Worm (Caenorhabditis elegans) whole organism, L3 larva: ENCODE data around the gene fmo-4.

Experiments
- R02D3.7 ChIP-seq: fragments of 150-350 bp; optimal IDR thresholded peaks from 2 replicates; lab custom pipeline; 2014; ENCODE audit warnings: missing biosample characterization, missing genetic modification characterization
- ZK546.5 ChIP-seq: sonication (generic microtip); optimal IDR thresholded peaks from 2 replicates; lab custom pipeline; 2017; ENCODE audit warnings: missing biosample characterization, missing genetic modification characterization
- aly-2 ChIP-seq: fragments of 150-350 bp; optimal IDR thresholded peaks from 2 replicates; lab custom pipeline; 2014; ENCODE audit warnings: missing biosample characterization, missing genetic modification characterization
- ama-1 ChIP-seq: fragments of 150-350 bp; optimal IDR thresholded peaks from 2 replicates; lab custom pipeline; 2018
- ceh-16 ChIP-seq: sonication (generic microtip); optimal IDR thresholded peaks from 2 replicates; lab custom pipeline; 2017; ENCODE audit warnings: missing biosample characterization, missing genetic modification characterization
- ceh-28 ChIP-seq: fragments of 150-350 bp; optimal IDR thresholded peaks from 2 replicates; lab custom pipeline; 2014; ENCODE audit warnings: missing biosample characterization, missing genetic modification reagents, missing genetic modification characterization
- ceh-82 ChIP-seq: fragments of 150-350 bp; optimal IDR thresholded peaks from 2 replicates; lab custom pipeline; 2014; ENCODE audit warnings: missing biosample characterization, missing genetic modification characterization
- ceh-9 ChIP-seq: sonication (generic microtip); optimal IDR thresholded peaks from 2 replicates; lab custom pipeline; 2018; ENCODE audit warnings: missing biosample characterization, missing genetic modification characterization
- daf-12 ChIP-seq: fragments of 150-350 bp; optimal IDR thresholded peaks from 2 replicates; lab custom pipeline; 2014; ENCODE audit warnings: missing biosample characterization, missing genetic modification reagents, missing genetic modification characterization
- egl-27 ChIP-seq: sonication (generic microtip); optimal IDR thresholded peaks from 4 replicates; lab custom pipeline; 2017; ENCODE audit warnings: missing biosample characterization, missing genetic modification reagents, missing genetic modification characterization
- egl-5 ChIP-seq: fragments of 150-350 bp; optimal IDR thresholded peaks from 2 replicates; lab custom pipeline; 2017; ENCODE audit warnings: missing biosample characterization, missing genetic modification reagents, missing genetic modification characterization, inconsistent platforms
- elt-1 ChIP-seq: fragments of 150-350 bp; optimal IDR thresholded peaks from 2 replicates; lab custom pipeline; 2014; ENCODE audit warnings: missing biosample characterization, missing genetic modification characterization
- elt-2 ChIP-seq: sonication (generic microtip); optimal IDR thresholded peaks from 2 replicates; lab custom pipeline; 2016; ENCODE audit warnings: missing genetic modification reagents, mild to moderate bottlenecking, missing genetic modification characterization, missing compliant biosample characterization
- elt-3 ChIP-seq, 3 experiments: fragments of 150-350 bp in 1 of 3; sonication (generic microtip) in 2 of 3; optimal IDR thresholded peaks; 2 replicates in 2 of 3; 4 replicates in 1 of 3; lab custom pipeline; 2014 to 2017; ENCODE audit warnings: missing biosample characterization in 3 of 3, missing genetic modification characterization in 3 of 3
- eor-1 ChIP-seq, 2 experiments: fragments of 150-350 bp; optimal IDR thresholded peaks; 2 replicates each; lab custom pipeline; 2014 to 2018; ENCODE audit warnings: missing biosample characterization in 2 of 2, missing genetic modification characterization in 2 of 2
- fkh-10 ChIP-seq: sonication (generic microtip); optimal IDR thresholded peaks from 2 replicates; lab custom pipeline; 2017; ENCODE audit warnings: missing biosample characterization, missing genetic modification reagents, missing genetic modification characterization
- fkh-2 ChIP-seq: fragments of 150-350 bp; optimal IDR thresholded peaks from 2 replicates; lab custom pipeline; 2014; ENCODE audit warnings: missing biosample characterization, missing genetic modification reagents, missing genetic modification characterization
- fos-1 ChIP-seq: fragments of 150-350 bp; optimal IDR thresholded peaks from 2 replicates; lab custom pipeline; 2014; ENCODE audit warnings: missing biosample characterization, missing genetic modification characterization
- hmg-11 ChIP-seq: sonication (generic microtip); optimal IDR thresholded peaks from 2 replicates; lab custom pipeline; 2016; ENCODE audit warnings: missing genetic modification characterization, missing compliant biosample characterization
- jun-1 ChIP-seq: fragments of 150-350 bp; optimal IDR thresholded peaks from 2 replicates; lab custom pipeline; 2014; ENCODE audit warnings: missing biosample characterization, missing genetic modification reagents, missing genetic modification characterization
- lin-15B ChIP-seq: fragments of 150-350 bp; optimal IDR thresholded peaks from 2 replicates; lab custom pipeline; 2014; ENCODE audit warnings: missing biosample characterization, missing genetic modification characterization
- lin-39 ChIP-seq: fragments of 150-350 bp; optimal IDR thresholded peaks from 2 replicates; lab custom pipeline; 2018; ENCODE audit warnings: missing biosample characterization, missing genetic modification reagents, missing genetic modification characterization
- lsy-12 ChIP-seq: sonication (generic microtip); optimal IDR thresholded peaks from 2 replicates; lab custom pipeline; 2016; ENCODE audit warnings: mild to moderate bottlenecking, missing genetic modification characterization, missing compliant biosample characterization
- mdl-1 ChIP-seq: fragments of 150-350 bp; optimal IDR thresholded peaks from 2 replicates; lab custom pipeline; 2014; ENCODE audit warnings: missing biosample characterization, missing genetic modification characterization
- mml-1 ChIP-seq: fragments of 150-350 bp; sonication (generic microtip); optimal IDR thresholded peaks from 3 replicates; lab custom pipeline; 2014; ENCODE audit warnings: missing biosample characterization, missing genetic modification characterization
- nfya-1 ChIP-seq: sonication (generic microtip); optimal IDR thresholded peaks from 2 replicates; lab custom pipeline; 2017; ENCODE audit warnings: missing genetic modification characterization, mild to moderate bottlenecking, missing compliant biosample characterization, antibody characterized with exemption, moderate library complexity; ENCODE audit not compliant: insufficient read depth
- nhr-11 ChIP-seq: fragments of 150-350 bp; optimal IDR thresholded peaks from 2 replicates; lab custom pipeline; 2014; ENCODE audit warnings: missing biosample characterization, missing genetic modification characterization
- nhr-12 ChIP-seq: fragments of 150-350 bp; optimal IDR thresholded peaks from 2 replicates; lab custom pipeline; 2014; ENCODE audit warnings: missing biosample characterization, missing genetic modification characterization
- nhr-23 ChIP-seq: fragments of 150-350 bp; optimal IDR thresholded peaks from 2 replicates; lab custom pipeline; 2014; ENCODE audit warnings: missing biosample characterization, missing genetic modification reagents, missing genetic modification characterization
- nhr-237 ChIP-seq: fragments of 150-350 bp; optimal IDR thresholded peaks from 2 replicates; lab custom pipeline; 2014; ENCODE audit warnings: missing biosample characterization, missing genetic modification characterization
- nhr-25 ChIP-seq: sonication (generic microtip); optimal IDR thresholded peaks from 2 replicates; lab custom pipeline; 2017; ENCODE audit warnings: missing biosample characterization, missing genetic modification characterization
- nhr-28 ChIP-seq: fragments of 150-350 bp; optimal IDR thresholded peaks from 2 replicates; lab custom pipeline; 2014; ENCODE audit warnings: missing biosample characterization, missing genetic modification characterization
- nhr-43 ChIP-seq: sonication (generic microtip); optimal IDR thresholded peaks from 2 replicates; lab custom pipeline; 2016; ENCODE audit warnings: mild to moderate bottlenecking, missing genetic modification characterization, missing compliant biosample characterization; ENCODE audit not compliant: poor library complexity, severe bottlenecking
- nhr-67 ChIP-seq: fragments of 150-350 bp; optimal IDR thresholded peaks from 2 replicates; lab custom pipeline; 2014; ENCODE audit warnings: missing biosample characterization, missing genetic modification characterization
- nhr-76 ChIP-seq: fragments of 150-350 bp; sonication (generic microtip); optimal IDR thresholded peaks from 5 replicates; lab custom pipeline; 2014; ENCODE audit warnings: missing biosample characterization, missing genetic modification characterization
- nhr-77 ChIP-seq: fragments of 150-350 bp; optimal IDR thresholded peaks from 2 replicates; lab custom pipeline; 2014; ENCODE audit warnings: missing biosample characterization, missing genetic modification characterization
- pha-4 ChIP-seq: fragments of 150-350 bp; optimal IDR thresholded peaks from 2 replicates; lab custom pipeline; 2014; ENCODE audit warnings: missing biosample characterization, missing genetic modification reagents, missing genetic modification characterization
- pqm-1 ChIP-seq: fragments of 150-350 bp; optimal IDR thresholded peaks from 2 replicates; lab custom pipeline; 2017; ENCODE audit warnings: missing biosample characterization, missing genetic modification characterization, inconsistent platforms
- sea-2 ChIP-seq: fragments of 150-350 bp; sonication (generic microtip); optimal IDR thresholded peaks from 4 replicates; lab custom pipeline; 2014; ENCODE audit warnings: missing biosample characterization, missing genetic modification reagents, missing genetic modification characterization
- skn-1 ChIP-seq: fragments of 150-350 bp; optimal IDR thresholded peaks from 2 replicates; lab custom pipeline; 2014; ENCODE audit warnings: missing biosample characterization, missing genetic modification characterization
- snpc-4 ChIP-seq: fragments of 150-350 bp; optimal IDR thresholded peaks from 2 replicates; lab custom pipeline; 2014; ENCODE audit warnings: missing biosample characterization, missing genetic modification characterization
- tbx-2 ChIP-seq: sonication (generic microtip); optimal IDR thresholded peaks from 2 replicates; lab custom pipeline; 2016; ENCODE audit warnings: mild to moderate bottlenecking, missing genetic modification characterization, missing compliant biosample characterization
- unc-39 ChIP-seq: sonication (generic microtip); optimal IDR thresholded peaks from 4 replicates; lab custom pipeline; 2017; ENCODE audit warnings: missing biosample characterization, missing genetic modification characterization
- unc-62 ChIP-seq: fragments of 150-350 bp; sonication (generic microtip); optimal IDR thresholded peaks from 4 replicates; lab custom pipeline; 2014; ENCODE audit warnings: missing biosample characterization, missing genetic modification reagents, missing genetic modification characterization
- zag-1 ChIP-seq: fragments of 150-350 bp; optimal IDR thresholded peaks from 2 replicates; lab custom pipeline; 2014; ENCODE audit warnings: missing biosample characterization, missing genetic modification characterization
- ztf-11 ChIP-seq: fragments of 150-350 bp; optimal IDR thresholded peaks from 2 replicates; lab custom pipeline; 2014; ENCODE audit warnings: missing biosample characterization, missing genetic modification characterization
- ztf-4 ChIP-seq: fragments of 150-350 bp; optimal IDR thresholded peaks from 2 replicates; lab custom pipeline; 2014; ENCODE audit warnings: missing biosample characterization, missing genetic modification characterization

fmo-4 gene

DNA sequence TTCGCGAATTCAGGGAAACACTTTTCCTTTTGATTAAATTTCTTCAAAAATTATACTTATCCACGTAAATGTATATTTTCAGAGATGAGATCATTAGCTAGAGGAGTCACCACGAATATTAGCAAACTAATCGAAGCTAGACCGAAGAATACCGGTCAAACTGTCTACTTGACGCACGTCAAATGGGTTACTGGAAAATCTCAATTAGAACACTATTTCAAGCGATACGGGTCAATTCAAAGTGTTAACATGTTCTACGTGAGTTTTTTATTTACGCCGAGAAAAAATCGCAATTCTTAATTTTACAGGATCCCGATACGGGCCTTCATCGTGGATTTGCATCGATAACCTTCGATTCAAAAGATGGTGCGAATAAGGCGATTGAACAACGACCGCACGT is 40.7 kb downstream of the fmo-4 start, which contains the start of gene slrp-1:
Gene slrp-1, plus strand, starts transcription at position 83 of the 400 bp plus-strand sequence.
- no peak for TF ChIP-seq nhr-28
- no peak for TF ChIP-seq ceh-9 (tag; lab: Kevin White, UChicago)
- TF ChIP-seq ama-1 = peak; percentile 19
- TF ChIP-seq nhr-77 = no peak

DNA sequence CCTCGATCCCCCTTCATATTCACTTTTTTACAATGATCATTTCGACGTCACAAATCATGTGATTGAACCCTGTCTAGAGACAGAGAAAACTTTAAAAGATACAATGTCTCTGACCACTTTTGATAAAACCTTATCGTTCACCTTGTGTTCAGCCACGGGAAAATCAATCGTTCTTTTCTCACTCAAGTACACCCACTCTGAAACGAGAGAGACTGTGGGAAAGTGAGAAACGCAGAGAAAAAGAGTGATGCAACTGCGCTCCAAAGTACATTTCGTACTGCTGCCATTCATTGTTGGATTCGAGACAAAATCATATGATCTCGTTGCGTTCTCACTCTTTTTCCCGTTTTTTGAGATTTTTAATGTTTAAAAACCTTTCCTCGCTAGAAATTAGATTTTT is 41.3 kb downstream of the fmo-4 start:
- TF ChIP-seq fos-1 (tag; lab: Kevin White, UChicago) = no peak
- TF ChIP-seq tbx-2 (tag; lab: Kevin White, UChicago) = peak; percentile 41
- no peak for TF ChIP-seq elt-1 (tag; lab: Kevin White, UChicago)
- TF ChIP-seq pqm-1 (tag; lab: Kevin White, UChicago) = peak; percentile 92
- peak; percentile 30 for TF ChIP-seq nhr-11 (tag; lab: Kevin White, UChicago)
- no peak for TF ChIP-seq ceh-82 (tag; lab: Kevin White, UChicago)
- TF ChIP-seq hmg-11 (tag; lab: Kevin White, UChicago) = peak; percentile 76
- no peak for TF ChIP-seq mml-1 (tag; lab: Kevin White, UChicago)
- TF ChIP-seq zag-1 (tag; lab: Kevin White, UChicago) = no peak
- peak; percentile 28 for TF ChIP-seq egl-27 (tag; lab: Kevin White, UChicago)
- TF ChIP-seq mdl-1 (tag; lab: Kevin White, UChicago) = peak; percentile 39
- no peak for TF ChIP-seq nhr-77
- peak; percentile 0 for TF ChIP-seq ztf-4 (tag; lab: Kevin White, UChicago)
- peak; percentile 95 for TF ChIP-seq nhr-25 (tag; lab: Kevin White, UChicago)
- peak; percentile 68 for TF ChIP-seq jun-1 (tag; lab: Kevin White, UChicago)
- peak; percentile 92 for TF ChIP-seq nfya-1 (tag; lab: Kevin White, UChicago)
- TF ChIP-seq fkh-10 (GFP tag; lab: Kevin White, UChicago) = no peak
- peak in 1 of 3 experiments; percentile 70 for TF ChIP-seq elt-3 (tag; optimal IDR thresholded peaks at IDR 0.05; lab: Kevin White, UChicago)
- peak; percentile 79 for TF ChIP-seq lsy-12
- no peak for TF ChIP-seq fkh-2
- no peak for TF ChIP-seq daf-12 (tag; lab: Kevin White, UChicago)
- no peak for TF ChIP-seq nhr-28
- peak; percentile 57 for TF ChIP-seq egl-5
- TF ChIP-seq nhr-23 (tag; lab: Kevin White, UChicago) = peak; percentile 93
- peak; percentile 94 for TF ChIP-seq lin-15B (tag; lab: Kevin White, UChicago)
- TF ChIP-seq R02D3.7 (tag; lab: Kevin White, UChicago) = peak; percentile 56
- peak; percentile 75 for TF ChIP-seq ceh-28 (tag; lab: Kevin White, UChicago)
- no peak for TF ChIP-seq sea-2 (GFP tag; lab: Kevin White, UChicago)
- peak; percentile 70 for TF ChIP-seq ama-1
- peak; percentile 92 for TF ChIP-seq nhr-43 (tag; lab: Kevin White, UChicago)
- no peak for TF ChIP-seq ceh-9 (tag; lab: Kevin White, UChicago)
- no peak for TF ChIP-seq ztf-11 (tag; lab: Kevin White, UChicago)
- TF ChIP-seq nhr-67 (tag; lab: Kevin White, UChicago) = no peak
- no peak for TF ChIP-seq nhr-12
- TF ChIP-seq snpc-4 (tag; lab: Kevin White, UChicago) = peak; percentile 88
- peak; percentile 90 for TF ChIP-seq lin-39 (tag; lab: Kevin White, UChicago)
- no peak for TF ChIP-seq ZK546.5 (tag; lab: Kevin White, UChicago)
- no peak for TF ChIP-seq ceh-16
- TF ChIP-seq nhr-76 (tag; lab: Kevin White, UChicago) = peak; percentile 90
- no peak for TF ChIP-seq nhr-237 (tag; lab: Kevin White, UChicago)
- TF ChIP-seq eor-1 (tag; optimal IDR thresholded peaks at IDR 0.05; lab: Kevin White, UChicago) = no peak
- TF ChIP-seq aly-2 = no peak
- TF ChIP-seq elt-2 (tag; lab: Kevin White, UChicago) = peak; percentile 94
- peak; percentile 93 for TF ChIP-seq pha-4 (tag; lab: Kevin White, UChicago)
- no peak for TF ChIP-seq unc-39 (tag; lab: Kevin White, UChicago)
- TF ChIP-seq skn-1 = peak; percentile 11
- peak; percentile 38 for TF ChIP-seq unc-62 (GFP tag; lab: Kevin White, UChicago)
- TF ChIP-seq, all 47 proteins: peak for 26
